Fruit fly (Drosophila melanogaster) whole organism, embryonic: Measurements from ENCODE around the gene CG6431.

ENCODE experiments used
- Bteb2 ChIP-seq: fragments of 200-800 bp; sonication (Bioruptor generic); optimal IDR thresholded peaks from 2 replicates; lab custom pipeline; 2016; ENCODE audit warnings: missing biosample characterization, missing genetic modification characterization
- CG11247 ChIP-seq: fragments of 200-800 bp; sonication (Bioruptor generic); IDR thresholded peaks from 2 replicates; pipeline ENCODE4 v1.3.6; 2022; ENCODE audit warnings: missing biosample characterization, missing genetic modification characterization
- CG12155 ChIP-seq: fragments of 200-800 bp; sonication (Bioruptor generic); optimal IDR thresholded peaks from 3 replicates; lab custom pipeline; 2016; ENCODE audit warnings: missing biosample characterization, missing genetic modification characterization
- CG1233 ChIP-seq: fragments of 200-800 bp; sonication (Bioruptor generic); optimal IDR thresholded peaks from 4 replicates; lab custom pipeline; 2018; ENCODE audit warnings: missing biosample characterization, mild to moderate bottlenecking, missing genetic modification characterization
- CG12391 ChIP-seq: fragments of 200-800 bp; sonication (Bioruptor generic); optimal IDR thresholded peaks from 3 replicates; lab custom pipeline; 2018; ENCODE audit warnings: missing biosample characterization, mild to moderate bottlenecking, missing genetic modification characterization, moderate library complexity
- CG13894 ChIP-seq: fragments of 200-800 bp; sonication (Bioruptor generic); optimal IDR thresholded peaks from 3 replicates; lab custom pipeline; 2018; ENCODE audit warnings: missing biosample characterization, mild to moderate bottlenecking, missing genetic modification characterization, moderate library complexity
- CG14710 ChIP-seq: fragments of 200-800 bp; sonication (Bioruptor generic); optimal IDR thresholded peaks from 3 replicates; lab custom pipeline; 2019; ENCODE audit warnings: missing biosample characterization, mild to moderate bottlenecking, missing genetic modification characterization, moderate library complexity
- CG1647 ChIP-seq: fragments of 200-800 bp; sonication (Bioruptor generic); optimal IDR thresholded peaks from 3 replicates; lab custom pipeline; 2016; ENCODE audit warnings: missing biosample characterization, missing genetic modification characterization
- CG17328 ChIP-seq: fragments of 200-800 bp; sonication (Bioruptor generic); IDR thresholded peaks from 2 replicates; pipeline ENCODE4 v1.3.6; 2022; ENCODE audit warnings: missing biosample characterization, missing genetic modification characterization
- CG17612 ChIP-seq: fragments of 200-800 bp; sonication (Bioruptor generic); IDR thresholded peaks from 2 replicates; pipeline ENCODE4 v1.3.6; 2022; ENCODE audit warnings: missing biosample characterization, missing genetic modification characterization
- CG1832 ChIP-seq: fragments of 200-800 bp; sonication (Bioruptor generic); optimal IDR thresholded peaks from 2 replicates; lab custom pipeline; 2017; ENCODE audit warnings: missing biosample characterization, mild to moderate bottlenecking, missing genetic modification characterization, inconsistent platforms
- CG18599 ChIP-seq: fragments of 200-800 bp; sonication (Bioruptor generic); optimal IDR thresholded peaks from 3 replicates; lab custom pipeline; 2017; ENCODE audit warnings: missing biosample characterization, missing genetic modification characterization, mild to moderate bottlenecking, moderate library complexity, missing genetic modification reagents
- CG18619 ChIP-seq: fragments of 200-800 bp; sonication (Bioruptor generic); optimal IDR thresholded peaks from 3 replicates; lab custom pipeline; 2017; ENCODE audit warnings: missing biosample characterization, mild to moderate bottlenecking, missing genetic modification characterization
- CG2712 ChIP-seq: fragments of 200-800 bp; optimal IDR thresholded peaks from 3 replicates; lab custom pipeline; 2019; ENCODE audit warnings: missing biosample characterization, mild to moderate bottlenecking, missing genetic modification characterization, moderate library complexity
- CG33213 ChIP-seq: fragments of 200-800 bp; sonication (Bioruptor generic); optimal IDR thresholded peaks from 3 replicates; lab custom pipeline; 2016; ENCODE audit warnings: missing biosample characterization, missing genetic modification characterization
- CG3407 ChIP-seq: fragments of 200-800 bp; sonication (Bioruptor generic); optimal IDR thresholded peaks from 2 replicates; lab custom pipeline; 2018; ENCODE audit warnings: missing biosample characterization, mild to moderate bottlenecking, missing genetic modification characterization
- CG4328 ChIP-seq: fragments of 200-800 bp; sonication (Bioruptor generic); optimal IDR thresholded peaks from 3 replicates; lab custom pipeline; 2017; ENCODE audit warnings: missing biosample characterization, missing genetic modification reagents, missing genetic modification characterization
- CG4730 ChIP-seq: fragments of 200-800 bp; sonication (Bioruptor generic); IDR thresholded peaks from 2 replicates; pipeline ENCODE4 v1.3.6; 2022; ENCODE audit warnings: missing biosample characterization, missing genetic modification characterization
- CG6683 ChIP-seq: fragments of 200-800 bp; sonication (Bioruptor generic); optimal IDR thresholded peaks from 2 replicates; lab custom pipeline; 2017; ENCODE audit warnings: missing biosample characterization, mild to moderate bottlenecking, missing genetic modification characterization, missing genetic modification reagents
- CG6791 ChIP-seq: fragments of 200-800 bp; sonication (Bioruptor generic); IDR thresholded peaks from 3 replicates; pipeline ENCODE4 v1.3.6; 2022; ENCODE audit warnings: missing biosample characterization, missing genetic modification characterization; ENCODE audit not compliant: partially characterized antibody
- CG9727 ChIP-seq: fragments of 200-800 bp; sonication (Bioruptor generic); optimal IDR thresholded peaks from 3 replicates; lab custom pipeline; 2017; ENCODE audit warnings: missing biosample characterization, mild to moderate bottlenecking, missing genetic modification characterization
- CHES-1-like ChIP-seq: fragments of 200-800 bp; sonication (Bioruptor generic); optimal IDR thresholded peaks from 2 replicates; lab custom pipeline; 2016; ENCODE audit warnings: missing biosample characterization, missing genetic modification characterization
- D ChIP-seq, 2 experiments: fragments of 200-800 bp in 1 of 2; fragments of >200 bp in 1 of 2; sonication (Bioruptor generic) in 1 of 2; optimal IDR thresholded peaks; 2 replicates in 1 of 2; 3 replicates in 1 of 2; lab custom pipeline; 2017; ENCODE audit warnings: mild to moderate bottlenecking in 1 of 2, missing biosample characterization in 1 of 2, missing genetic modification characterization in 1 of 2, missing genetic modification reagents in 1 of 2
- Doc3 ChIP-seq: fragments of 200-800 bp; sonication (Bioruptor generic); IDR thresholded peaks from 3 replicates; pipeline ENCODE4 v1.3.6; 2022; ENCODE audit warnings: missing biosample characterization, missing genetic modification characterization; ENCODE audit not compliant: partially characterized antibody
- HLH3B ChIP-seq: fragments of 200-800 bp; sonication (Bioruptor generic); IDR thresholded peaks from 2 replicates; pipeline ENCODE4 v1.3.6; 2022; ENCODE audit warnings: missing biosample characterization, missing genetic modification characterization
- Hand ChIP-seq: fragments of 200-800 bp; sonication (Bioruptor generic); optimal IDR thresholded peaks from 2 replicates; lab custom pipeline; 2017; ENCODE audit warnings: mild to moderate bottlenecking, missing biosample characterization, missing genetic modification reagents, missing genetic modification characterization
- Hmr ChIP-seq: fragments of 200-800 bp; sonication (Bioruptor generic); optimal IDR thresholded peaks from 3 replicates; lab custom pipeline; 2017; ENCODE audit warnings: mild to moderate bottlenecking, missing biosample characterization, missing genetic modification reagents, missing genetic modification characterization
- Hsf ChIP-seq: fragments of 200-800 bp; sonication (Bioruptor generic); optimal IDR thresholded peaks from 3 replicates; lab custom pipeline; 2016; ENCODE audit warnings: missing biosample characterization, missing genetic modification characterization
- MBD-R2 ChIP-seq: fragments of 200-800 bp; sonication (Bioruptor generic); IDR thresholded peaks from 2 replicates; pipeline ENCODE4 v1.3.6; 2022; ENCODE audit warnings: missing biosample characterization, missing genetic modification characterization
- Rx ChIP-seq: fragments of 200-800 bp; sonication (Bioruptor generic); IDR thresholded peaks from 2 replicates; pipeline ENCODE4 v1.3.6; 2022; ENCODE audit warnings: missing biosample characterization, missing genetic modification characterization
- Sin3A ChIP-seq: fragments of >200 bp; optimal IDR thresholded peaks from 2 replicates; lab custom pipeline; 2018
- Tbp ChIP-seq: fragments of >200 bp; optimal IDR thresholded peaks from 2 replicates; lab custom pipeline; 2018; ENCODE audit warnings: missing biosample characterization, missing genetic modification characterization
- amos ChIP-seq: fragments of 200-800 bp; sonication (Bioruptor generic); IDR thresholded peaks from 2 replicates; pipeline ENCODE4 v1.3.6; 2022; ENCODE audit warnings: missing biosample characterization, missing genetic modification characterization; ENCODE audit not compliant: partially characterized antibody
- ara ChIP-seq: fragments of 200-800 bp; sonication (Bioruptor generic); IDR thresholded peaks from 2 replicates; pipeline ENCODE4 v1.3.6; 2022; ENCODE audit warnings: missing biosample characterization, missing genetic modification characterization
- bab2 ChIP-seq: fragments of 200-800 bp; sonication (Bioruptor generic); optimal IDR thresholded peaks from 2 replicates; lab custom pipeline; 2016; ENCODE audit warnings: missing biosample characterization, missing genetic modification characterization
- bcd ChIP-seq: fragments of 200-800 bp; sonication (Bioruptor generic); optimal IDR thresholded peaks from 2 replicates; lab custom pipeline; 2017; ENCODE audit warnings: missing biosample characterization, mild to moderate bottlenecking, missing genetic modification characterization
- crc ChIP-seq: fragments of 200-800 bp; sonication (Bioruptor generic); optimal IDR thresholded peaks from 2 replicates; lab custom pipeline; 2016; ENCODE audit warnings: missing biosample characterization, missing genetic modification characterization
- disco-r ChIP-seq: fragments of 200-800 bp; sonication (Bioruptor generic); optimal IDR thresholded peaks from 2 replicates; lab custom pipeline; 2016; ENCODE audit warnings: missing biosample characterization, missing genetic modification characterization
- fd102C ChIP-seq: fragments of 200-800 bp; sonication (Bioruptor generic); optimal IDR thresholded peaks from 2 replicates; lab custom pipeline; 2018; ENCODE audit warnings: missing biosample characterization, mild to moderate bottlenecking, missing genetic modification characterization, moderate library complexity
- grn ChIP-seq: fragments of 200-800 bp; sonication (Bioruptor generic); optimal IDR thresholded peaks from 3 replicates; lab custom pipeline; 2017; ENCODE audit warnings: missing biosample characterization, missing genetic modification characterization
- kay ChIP-seq: fragments of 200-800 bp; sonication (Bioruptor generic); optimal IDR thresholded peaks from 2 replicates; lab custom pipeline; 2016; ENCODE audit warnings: missing biosample characterization, missing genetic modification characterization
- lola ChIP-seq, 3 experiments: fragments of >200 bp in 2 of 3; fragments of 200-800 bp in 1 of 3; sonication (Bioruptor generic) in 1 of 3; optimal IDR thresholded peaks; 2 replicates each; lab custom pipeline; 2017 to 2019; ENCODE audit warnings: missing biosample characterization in 3 of 3, missing genetic modification characterization in 3 of 3, mild to moderate bottlenecking in 1 of 3, moderate library complexity in 1 of 3
- mirr ChIP-seq: fragments of 200-800 bp; sonication (Bioruptor generic); optimal IDR thresholded peaks from 3 replicates; lab custom pipeline; 2018; ENCODE audit warnings: missing biosample characterization, mild to moderate bottlenecking, missing genetic modification characterization
- odd ChIP-seq: fragments of 200-800 bp; sonication (Bioruptor generic); optimal IDR thresholded peaks from 2 replicates; lab custom pipeline; 2017; ENCODE audit warnings: missing biosample characterization, mild to moderate bottlenecking, missing genetic modification characterization
- run ChIP-seq: fragments of 200-800 bp; sonication (Bioruptor generic); optimal IDR thresholded peaks from 3 replicates; lab custom pipeline; 2018; ENCODE audit warnings: missing biosample characterization, mild to moderate bottlenecking, missing genetic modification characterization
- stwl ChIP-seq: fragments of 200-800 bp; sonication (Bioruptor generic); optimal IDR thresholded peaks from 3 replicates; lab custom pipeline; 2018; ENCODE audit warnings: missing biosample characterization, mild to moderate bottlenecking, missing genetic modification characterization, moderate library complexity
- tin ChIP-seq: fragments of 200-800 bp; sonication (Bioruptor generic); optimal IDR thresholded peaks from 3 replicates; lab custom pipeline; 2016; ENCODE audit warnings: missing biosample characterization, missing genetic modification characterization
- tx ChIP-seq: fragments of 200-800 bp; sonication (Bioruptor generic); optimal IDR thresholded peaks from 2 replicates; lab custom pipeline; 2016; ENCODE audit warnings: missing biosample characterization, missing genetic modification characterization
- usp ChIP-seq: fragments of >200 bp; optimal IDR thresholded peaks from 2 replicates; lab custom pipeline; 2017; ENCODE audit warnings: missing biosample characterization, missing genetic modification characterization

Gene CG6431

DNA sequence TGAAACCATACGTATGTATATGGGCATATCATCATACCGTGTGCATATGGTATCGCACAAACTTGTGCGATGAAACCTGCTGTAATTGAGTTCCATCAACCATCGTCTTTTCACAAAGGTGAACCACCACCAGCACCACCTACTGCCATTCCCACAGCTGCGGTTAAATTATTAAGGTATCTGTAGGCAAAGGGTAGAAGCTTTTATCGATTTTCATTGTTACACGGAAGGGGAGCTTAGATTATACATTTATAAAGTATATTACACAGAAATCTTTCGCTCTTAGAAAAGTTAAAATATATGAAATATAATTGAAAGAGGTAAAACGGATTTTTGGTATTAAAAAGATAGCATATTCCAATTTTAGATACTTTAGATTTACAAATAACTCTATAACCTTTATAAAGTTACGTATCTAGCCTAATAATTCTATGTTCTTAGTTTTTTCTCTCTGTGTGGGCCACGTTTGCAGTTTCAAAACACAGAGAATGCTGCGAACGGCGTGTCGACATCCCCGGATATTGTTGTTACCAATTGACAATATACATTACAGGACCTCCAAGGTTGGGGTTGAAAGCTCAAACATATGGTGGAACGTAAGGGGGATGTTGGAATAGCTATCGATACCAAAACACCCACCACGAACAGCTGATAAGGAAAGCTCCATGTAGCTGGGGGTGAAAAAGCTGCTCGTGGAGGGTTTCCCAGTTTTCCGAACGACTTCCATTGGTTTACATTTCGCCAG lies 36.6 kb downstream of the CG6431 start, which contains the start of gene CG6495 (continued):
- TF ChIP-seq Doc3 (no peak), tin (GFP tag; lab: Kevin White, UChicago) (peak; percentile 15), CG6791 (GFP tag; lab: Robert Waterston, UW) (no peak), CG14710 (tag; lab: Kevin White, UChicago) (peak; percentile 29), Bteb2 (GFP tag; lab: Kevin White, UChicago) (peak; percentile 17), Hmr (GFP tag; lab: Kevin White, UChicago) (peak; percentile 67), Hsf (GFP tag; lab: Kevin White, UChicago) (peak; percentile 15), CG18619 (GFP tag; lab: Kevin White, UChicago) (peak; percentile 25), CHES-1-like (GFP tag; lab: Kevin White, UChicago) (no peak), lola (GFP tag; optimal IDR thresholded peaks at IDR 0.05; lab: Kevin White, UChicago) (peak in 1 of 3 experiments; percentile 18), run (tag; lab: Kevin White, UChicago) (peak; percentile 61), CG4328 (GFP tag; lab: Kevin White, UChicago) (peak; percentile 8), usp (GFP tag; lab: Kevin White, UChicago) (no peak), Rx (no peak), grn (GFP tag; lab: Kevin White, UChicago) (no peak), CG9727 (GFP tag; lab: Kevin White, UChicago) (peak; percentile 55), D (optimal IDR thresholded peaks at IDR 0.05; lab: Kevin White, UChicago) (no peak), D (GFP tag; optimal IDR thresholded peaks at IDR 0.05; lab: Kevin White, UChicago) (peak; percentile 22), stwl (tag; lab: Kevin White, UChicago) (no peak), Sin3A (lab: Kevin White, UChicago) (no peak), fd102C (GFP tag; lab: Kevin White, UChicago) (no peak), CG3407 (GFP tag; lab: Kevin White, UChicago) (no peak), crc (no peak), bcd (peak; percentile 44), CG11247 (no peak), disco-r (GFP tag; lab: Kevin White, UChicago) (no peak), CG4730 (no peak), ara (GFP tag; lab: Robert Waterston, UW) (no peak), CG13894 (tag; lab: Kevin White, UChicago) (peak; percentile 48), CG33213 (GFP tag; lab: Kevin White, UChicago) (no peak), odd (GFP tag; lab: Kevin White, UChicago) (no peak), MBD-R2 (GFP tag; lab: Robert Waterston, UW) (peak; percentile 15; the same call in 1 of the 2 replicates), amos (no peak), CG1647 (no peak), Tbp (GFP tag; lab: Kevin White, UChicago) (no peak), mirr (no peak), kay (GFP tag; lab: Kevin White, UChicago) (peak; percentile 22), CG17612 (GFP tag; lab: Robert Waterston, UW) (no peak), CG12391 (tag; lab: Kevin White, UChicago) (peak; percentile 65), HLH3B (peak; percentile 63), CG6683 (GFP tag; lab: Kevin White, UChicago) (peak; percentile 45), tx (GFP tag; lab: Kevin White, UChicago) (no peak), CG17328 (peak; percentile 39; the same call in 1 of the 2 replicates), CG1233 (GFP tag; lab: Kevin White, UChicago) (peak; percentile 30), CG1832 (GFP tag; lab: Kevin White, UChicago) (no peak), CG12155 (peak; percentile 26), CG2712 (tag; lab: Kevin White, UChicago) (peak; percentile 73), CG18599 (peak; percentile 86), bab2 (GFP tag; lab: Kevin White, UChicago) (peak; percentile 33), Hand (GFP tag; lab: Kevin White, UChicago) (peak; percentile 63)
